Worm (Caenorhabditis elegans) whole organism, L4 larva: Measurements from ENCODE around the gene clec-39.
A peak's percentile ranks its signal among the peaks of the same experiment; 100 is the strongest.

Source experiments
- D1046.2 ChIP-seq: fragments of 200-800 bp; sonication (Bioruptor generic); IDR thresholded peaks from 2 replicates; pipeline ENCODE4 v1.3.6; 2022; ENCODE audit warnings: missing genetic modification characterization, missing compliant biosample characterization
- F37D6.2 ChIP-seq: sonication (generic microtip); optimal IDR thresholded peaks from 2 replicates; lab custom pipeline; 2016; ENCODE audit warnings: mild to moderate bottlenecking, missing genetic modification characterization, missing compliant biosample characterization
- F44E2.7 ChIP-seq: fragments of 200-800 bp; sonication (Bioruptor generic); IDR thresholded peaks from 2 replicates; pipeline ENCODE4 v2.1.2; 2022; ENCODE audit warnings: missing genetic modification characterization, missing compliant biosample characterization
- R02D3.7 ChIP-seq: fragments of 150-350 bp; sonication (generic microtip); optimal IDR thresholded peaks from 3 replicates; lab custom pipeline; 2014; ENCODE audit warnings: missing biosample characterization, missing genetic modification characterization
- T20F7.1 ChIP-seq: fragments of 200-800 bp; sonication (Bioruptor generic); optimal IDR thresholded peaks from 2 replicates; lab custom pipeline; 2018; ENCODE audit warnings: mild to moderate bottlenecking, missing genetic modification characterization, missing compliant biosample characterization
- ZK546.5 ChIP-seq, 2 experiments: sonication (generic microtip); optimal IDR thresholded peaks; 2 replicates each; lab custom pipeline; 2017; ENCODE audit warnings: missing biosample characterization in 2 of 2, missing genetic modification characterization in 2 of 2
- aha-1 ChIP-seq: fragments of 150-350 bp; peaks from one replicate; lab custom pipeline; 2014; ENCODE audit warnings: missing biosample characterization, missing genetic modification characterization
- arid-1 ChIP-seq: fragments of 200-800 bp; sonication (Bioruptor generic); conservative IDR thresholded peaks from 2 replicates; pipeline ENCODE4 v1.3.6; 2022; ENCODE audit warnings: missing genetic modification reagents, missing genetic modification characterization, missing compliant biosample characterization
- attf-4 ChIP-seq: sonication (generic microtip); optimal IDR thresholded peaks from 3 replicates; lab custom pipeline; 2017; ENCODE audit warnings: missing biosample characterization, missing genetic modification characterization
- ceh-44 ChIP-seq: fragments of 200-800 bp; sonication (Bioruptor generic); IDR thresholded peaks from 2 replicates; pipeline ENCODE4 v1.3.6; 2022; ENCODE audit warnings: missing genetic modification reagents, missing genetic modification characterization, missing compliant biosample characterization
- ceh-82 ChIP-seq: sonication (generic microtip); optimal IDR thresholded peaks from 2 replicates; lab custom pipeline; 2017; ENCODE audit warnings: missing biosample characterization, missing genetic modification characterization
- ces-1 ChIP-seq: fragments of 150-350 bp; sonication (generic microtip); optimal IDR thresholded peaks from 4 replicates; lab custom pipeline; 2014; ENCODE audit warnings: missing biosample characterization, missing genetic modification reagents, missing genetic modification characterization
- daf-12 ChIP-seq: fragments of 150-350 bp; optimal IDR thresholded peaks from 2 replicates; lab custom pipeline; 2014; ENCODE audit warnings: missing biosample characterization, missing genetic modification reagents, missing genetic modification characterization
- daf-19 ChIP-seq: fragments of 200-800 bp; sonication (Bioruptor generic); conservative IDR thresholded peaks from 2 replicates; pipeline ENCODE4 v1.3.6; 2022; ENCODE audit warnings: missing genetic modification characterization, missing compliant biosample characterization
- gei-8 ChIP-seq: fragments of 200-800 bp; sonication (Bioruptor generic); optimal IDR thresholded peaks from 2 replicates; lab custom pipeline; 2018; ENCODE audit warnings: mild to moderate bottlenecking, missing genetic modification characterization, missing compliant biosample characterization
- lim-7 ChIP-seq: fragments of 200-800 bp; sonication (Bioruptor generic); IDR thresholded peaks from 2 replicates; pipeline ENCODE4 v1.3.6; 2022; ENCODE audit warnings: missing genetic modification characterization, missing compliant biosample characterization
- lin-13 ChIP-seq: fragments of 150-350 bp; optimal IDR thresholded peaks from 2 replicates; lab custom pipeline; 2014; ENCODE audit warnings: missing biosample characterization, missing genetic modification reagents, missing genetic modification characterization
- lir-3 ChIP-seq: sonication (generic microtip); optimal IDR thresholded peaks from 2 replicates; lab custom pipeline; 2016; ENCODE audit warnings: mild to moderate bottlenecking, missing genetic modification characterization, missing compliant biosample characterization
- lsy-2 ChIP-seq, 2 experiments: fragments of 150-350 bp in 1 of 2; sonication (generic microtip) in 1 of 2; optimal IDR thresholded peaks; 2 replicates each; lab custom pipeline; 2014 to 2017; ENCODE audit warnings: missing biosample characterization in 2 of 2, missing genetic modification characterization in 2 of 2
- mdl-1 ChIP-seq, 2 experiments: fragments of 150-350 bp in 1 of 2; sonication (generic microtip) in 1 of 2; optimal IDR thresholded peaks; 2 replicates each; lab custom pipeline; 2014 to 2017; ENCODE audit warnings: missing biosample characterization in 2 of 2, missing genetic modification characterization in 2 of 2
- nhr-25 ChIP-seq: sonication (generic microtip); optimal IDR thresholded peaks from 2 replicates; lab custom pipeline; 2017; ENCODE audit warnings: missing genetic modification characterization, mild to moderate bottlenecking, missing compliant biosample characterization, antibody characterized with exemption, moderate library complexity, borderline replicate concordance; ENCODE audit not compliant: insufficient read depth
- set-16 ChIP-seq: fragments of 200-800 bp; sonication (Bioruptor generic); IDR thresholded peaks from 2 replicates; pipeline ENCODE4 v1.3.6; 2022; ENCODE audit warnings: missing genetic modification reagents, missing genetic modification characterization, missing compliant biosample characterization
- skn-1 ChIP-seq: fragments of 150-350 bp; optimal IDR thresholded peaks from 2 replicates; lab custom pipeline; 2014; ENCODE audit warnings: missing biosample characterization, missing genetic modification characterization
- snpc-1.2 ChIP-seq: fragments of 200-800 bp; sonication (Bioruptor generic); IDR thresholded peaks from 2 replicates; pipeline ENCODE4 v1.3.6; 2022; ENCODE audit warnings: missing genetic modification reagents, missing genetic modification characterization, missing compliant biosample characterization
- snpc-4 ChIP-seq: fragments of 150-350 bp; optimal IDR thresholded peaks from 2 replicates; lab custom pipeline; 2014; ENCODE audit warnings: missing biosample characterization, missing genetic modification characterization
- spr-1 ChIP-seq: sonication (generic microtip); optimal IDR thresholded peaks from 2 replicates; lab custom pipeline; 2016; ENCODE audit warnings: mild to moderate bottlenecking, missing genetic modification characterization, missing compliant biosample characterization
- tag-97 ChIP-seq: fragments of 200-800 bp; sonication (Bioruptor generic); IDR thresholded peaks from 2 replicates; pipeline ENCODE4 v1.3.6; 2022; ENCODE audit warnings: missing genetic modification characterization, missing compliant biosample characterization
- tra-1 ChIP-seq: fragments of 200-800 bp; sonication (Bioruptor generic); IDR thresholded peaks from 2 replicates; pipeline ENCODE4 v1.3.6; 2022; ENCODE audit warnings: missing genetic modification reagents, missing genetic modification characterization, missing compliant biosample characterization
- unc-130 ChIP-seq: sonication (generic microtip); optimal IDR thresholded peaks from 2 replicates; lab custom pipeline; 2016; ENCODE audit warnings: missing genetic modification reagents, missing genetic modification characterization, missing compliant biosample characterization
- unc-39 ChIP-seq: sonication (generic microtip); optimal IDR thresholded peaks from 2 replicates; lab custom pipeline; 2017; ENCODE audit warnings: missing biosample characterization, missing genetic modification characterization
- zip-11 ChIP-seq: fragments of 200-800 bp; sonication (Bioruptor generic); IDR thresholded peaks from 2 replicates; pipeline ENCODE4 v1.3.6; 2022; ENCODE audit warnings: missing genetic modification characterization, missing compliant biosample characterization
- zip-2 ChIP-seq: fragments of 150-350 bp; optimal IDR thresholded peaks from 2 replicates; lab custom pipeline; 2014; ENCODE audit warnings: missing biosample characterization, missing genetic modification characterization
- ztf-7 ChIP-seq: fragments of 150-350 bp; optimal IDR thresholded peaks from 2 replicates; lab custom pipeline; 2014; ENCODE audit warnings: missing biosample characterization, missing genetic modification characterization

The clec-39 gene

ce11 chrV:16739100-16739499 lies at the start of gene clec-39, which contains the start of gene clec-29:
Gene clec-39, plus strand, starts transcription at chrV:16739268.
Gene clec-29, minus strand, starts transcription at chrV:16739200.
- TF ChIP-seq lin-13 (GFP tag; lab: Kevin White, UChicago) (no peak), D1046.2 (GFP tag; lab: Robert Waterston, UW) (no peak), F37D6.2 (no peak), zip-11 (GFP tag; lab: Robert Waterston, UW) (no peak), daf-19 (GFP tag; lab: Robert Waterston, UW) (no peak)
- TF ChIP-seq, all 104 proteins: peak for 0

- peak; percentile 92 for TF ChIP-seq set-16 (GFP tag; lab: Robert Waterston, UW)
- TF ChIP-seq lir-3 (tag; lab: Kevin White, UChicago), result no peak
Observed at ce11 chrV:16692988-16693387, 46.1 kb upstream of the clec-39 start.

DNA sequence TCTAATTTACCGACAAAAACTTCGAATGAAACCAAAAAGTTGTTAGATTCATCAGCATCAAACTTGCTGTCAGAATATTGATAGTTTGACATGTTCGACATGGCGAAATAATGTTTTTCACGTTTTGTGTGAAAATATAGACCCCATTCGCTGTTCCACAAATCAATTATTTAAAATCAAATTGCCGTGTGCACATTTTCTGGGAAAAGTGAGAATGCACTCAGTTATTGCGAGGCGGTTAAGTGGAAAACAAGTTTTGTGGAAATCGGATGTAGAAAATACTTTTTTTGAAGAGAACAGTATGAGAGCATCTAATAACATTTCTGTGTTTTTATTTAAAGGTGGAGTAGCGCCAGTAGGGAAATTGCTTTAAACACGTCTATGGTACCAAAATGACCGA lies 45.3 kb upstream of the clec-39 start, which contains the start of gene srw-42:
Gene srw-42 (minus strand): TSS at position 101 of the 400 bp plus-strand sequence.
- TF ChIP-seq skn-1 (tag; lab: Kevin White, UChicago) (no peak), snpc-4 (no peak), R02D3.7 (no peak), tag-97 (GFP tag; lab: Robert Waterston, UW) (no peak), zip-2 (tag; lab: Kevin White, UChicago) (no peak), F44E2.7 (GFP tag; lab: Robert Waterston, UW) (no peak), lsy-2 (tag; optimal IDR thresholded peaks at IDR 0.05; lab: Kevin White, UChicago) (no peak), ceh-44 (no peak), ZK546.5 (tag; optimal IDR thresholded peaks at IDR 0.05; lab: Kevin White, UChicago) (no peak)

DNA sequence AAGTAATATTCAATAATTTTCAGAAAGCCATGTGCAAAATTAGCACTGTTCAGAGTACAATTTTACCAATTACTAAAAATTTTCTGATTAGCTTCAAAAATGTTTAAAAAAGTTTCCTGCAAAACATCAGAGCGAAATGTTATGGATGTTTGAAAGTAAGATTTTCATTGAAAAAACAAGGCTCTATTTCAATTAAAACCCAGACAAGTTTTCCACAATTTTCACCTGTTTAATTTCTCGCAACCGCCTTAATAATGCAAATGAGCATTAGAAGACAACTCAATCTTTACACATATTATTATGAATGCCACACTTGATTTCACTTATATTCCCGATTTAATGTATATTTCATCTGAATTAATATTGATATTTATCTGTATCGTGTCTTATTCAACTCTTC lies 44.5 kb upstream of the clec-39 start, which contains the start of gene srz-101:
Gene srz-101 (plus strand): TSS at position 301 of the 400 bp plus-strand sequence.
- no peak for TF ChIP-seq arid-1 (GFP tag; lab: Robert Waterston, UW)
- no peak for TF ChIP-seq ceh-82 (tag; lab: Kevin White, UChicago)
- TF ChIP-seq spr-1 (tag; lab: Kevin White, UChicago), result no peak
- no peak for TF ChIP-seq ZK546.5 (tag; optimal IDR thresholded peaks at IDR 0.05; lab: Kevin White, UChicago)
- TF ChIP-seq ces-1 (GFP tag; lab: Kevin White, UChicago), result no peak
- TF ChIP-seq lir-3 (tag; lab: Kevin White, UChicago), result no peak
- TF ChIP-seq tag-97 (GFP tag; lab: Robert Waterston, UW), result no peak
- TF ChIP-seq unc-130, result no peak
- TF ChIP-seq ztf-7, result no peak
- no peak for TF ChIP-seq mdl-1 (tag; optimal IDR thresholded peaks at IDR 0.05; lab: Kevin White, UChicago)
- TF ChIP-seq unc-39 (tag; lab: Kevin White, UChicago), result no peak
- no peak for TF ChIP-seq zip-11 (GFP tag; lab: Robert Waterston, UW)
- TF ChIP-seq attf-4, result no peak
- TF ChIP-seq T20F7.1, result no peak
- no peak for TF ChIP-seq daf-12 (tag; lab: Kevin White, UChicago)
- TF ChIP-seq snpc-1.2 (GFP tag; lab: Robert Waterston, UW), result no peak
- no peak for TF ChIP-seq lim-7 (GFP tag; lab: Robert Waterston, UW)
- TF ChIP-seq ceh-44, result no peak
- TF ChIP-seq gei-8 (GFP tag; lab: Kevin White, UChicago), result no peak

DNA sequence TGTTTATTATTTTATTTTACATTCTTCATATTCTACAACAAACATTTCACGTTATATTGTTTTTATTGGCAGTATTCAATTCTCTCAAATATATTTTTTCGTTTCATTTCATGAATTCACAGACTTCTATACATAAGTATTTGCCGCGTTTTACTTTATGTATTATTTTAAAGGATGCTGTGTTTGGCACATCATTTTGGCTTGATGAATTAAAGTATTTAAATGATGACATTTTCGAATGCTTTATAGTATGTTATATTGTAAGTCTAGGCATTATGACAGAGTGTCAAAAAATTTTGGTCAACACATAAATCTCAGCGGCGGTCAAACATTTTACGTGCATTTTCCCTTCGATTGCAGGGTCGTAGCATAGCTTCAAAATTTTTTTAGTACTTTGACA lies 43.6 kb upstream of the clec-39 start:
- TF ChIP-seq aha-1 (tag; lab: Kevin White, UChicago), result peak; percentile 71
- no peak for TF ChIP-seq snpc-4
- TF ChIP-seq, all 104 proteins: peak for 1

- TF ChIP-seq arid-1 (GFP tag; lab: Robert Waterston, UW) (no peak), nhr-25 (no peak), aha-1 (tag; lab: Kevin White, UChicago) (peak; percentile 23), tra-1 (GFP tag; lab: Robert Waterston, UW) (no peak)
- TF ChIP-seq, all 104 proteins: peak for 1
Observed at ce11 chrV:16697178-16697577, 41.9 kb upstream of the clec-39 start, which contains the start of gene srw-41. Gene srw-41, plus strand, starts transcription at chrV:16697478.
